Fruit fly (Drosophila melanogaster): Measurements from ENCODE around the gene Rlip.
A peak's percentile ranks its signal among the peaks of the same experiment; 100 is the strongest.

Gene Rlip

DNA sequence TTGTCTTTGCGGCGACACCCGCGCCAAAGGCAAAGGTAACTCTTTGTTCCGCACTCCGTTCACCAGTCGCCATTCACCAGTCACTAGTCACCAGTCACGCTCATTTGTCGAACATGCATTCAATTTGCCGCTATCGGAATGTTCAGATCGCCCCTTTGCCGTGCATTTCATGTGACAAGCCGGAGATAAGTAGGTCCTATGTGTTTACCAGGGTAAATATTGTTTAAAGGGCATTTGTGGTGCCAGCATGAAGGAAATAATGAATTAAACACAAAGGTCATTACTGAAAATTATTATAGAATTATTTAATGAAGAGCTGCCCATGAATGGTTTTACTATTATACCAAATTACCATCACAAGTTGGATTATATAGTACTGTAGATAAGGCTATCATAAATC lies 16.4 kb upstream of the Rlip start (continued):
- TF ChIP-seq sc (optimal IDR thresholded peaks at IDR 0.05), result no peak
- TF ChIP-seq sc (GFP tag; optimal IDR thresholded peaks at IDR 0.05), result no peak
- peak; percentile 5 for TF ChIP-seq caup (GFP tag; optimal IDR thresholded peaks at IDR 0.05; ENCODE audit: severe bottlenecking)
- TF ChIP-seq dysf (GFP tag; IDR thresholded peaks at IDR 0.05), result no peak
- no peak for TF ChIP-seq D19B (GFP tag; optimal IDR thresholded peaks at IDR 0.05)
- peak; percentile 7 for TF ChIP-seq nerfin-1 (tag; optimal IDR thresholded peaks at IDR 0.05)
- TF ChIP-seq CG31388 (GFP tag; optimal IDR thresholded peaks at IDR 0.05), result no peak
- no peak for TF ChIP-seq ranshi (GFP tag; IDR thresholded peaks at IDR 0.05)
- no peak for TF ChIP-seq crol (GFP tag; IDR thresholded peaks at IDR 0.05)
- TF ChIP-seq CG8765 (GFP tag; IDR thresholded peaks at IDR 0.05), result no peak
- no peak for TF ChIP-seq Dip2 (GFP tag; IDR thresholded peaks at IDR 0.05)
- TF ChIP-seq chinmo (GFP tag; IDR thresholded peaks at IDR 0.05; ENCODE audit: partially characterized antibody), result no peak
- TF ChIP-seq pan (optimal IDR thresholded peaks at IDR 0.05), result no peak
- TF ChIP-seq pan (GFP tag; optimal IDR thresholded peaks at IDR 0.05 in 1 of 2, IDR thresholded peaks at IDR 0.05 in 1 of 2), result peak in 1 of 2 experiments; percentile 25
- TF ChIP-seq CG4424 (GFP tag; optimal IDR thresholded peaks at IDR 0.05), result no peak
- no peak for TF ChIP-seq E2f1 (GFP tag; IDR thresholded peaks at IDR 0.05)
- TF ChIP-seq CG1792 (GFP tag; optimal IDR thresholded peaks at IDR 0.05), result no peak
- TF ChIP-seq CG9876 (GFP tag; optimal IDR thresholded peaks at IDR 0.05), result no peak
- TF ChIP-seq Atf-2 (GFP tag; optimal IDR thresholded peaks at IDR 0.05), result no peak
- TF ChIP-seq peb (GFP tag; IDR thresholded peaks at IDR 0.05), result no peak
- no peak for TF ChIP-seq Eip74EF (GFP tag; optimal IDR thresholded peaks at IDR 0.05)
- no peak for TF ChIP-seq Taf1 (GFP tag; IDR thresholded peaks at IDR 0.05)
- TF ChIP-seq dm (GFP tag; optimal IDR thresholded peaks at IDR 0.05), result no peak
- no peak for TF ChIP-seq Usf (GFP tag; optimal IDR thresholded peaks at IDR 0.05)
- TF ChIP-seq onecut (GFP tag; IDR thresholded peaks at IDR 0.05), result no peak
- TF ChIP-seq CG10366 (GFP tag; IDR thresholded peaks at IDR 0.05), result no peak
- TF ChIP-seq E2f2 (GFP tag; IDR thresholded peaks at IDR 0.05), result no peak
- no peak for TF ChIP-seq CG7987 (GFP tag; optimal IDR thresholded peaks at IDR 0.05)
- no peak for TF ChIP-seq Ada2b (GFP tag; IDR thresholded peaks at IDR 0.05)
- TF ChIP-seq CG12104 (GFP tag; optimal IDR thresholded peaks at IDR 0.05), result no peak
- TF ChIP-seq Max (GFP tag; optimal IDR thresholded peaks at IDR 0.05), result no peak
- peak; percentile 7 for TF ChIP-seq odd (GFP tag; optimal IDR thresholded peaks at IDR 0.05)
- TF ChIP-seq Neu2 (GFP tag; optimal IDR thresholded peaks at IDR 0.05; ENCODE audit: borderline replicate concordance), result no peak
- no peak for TF ChIP-seq gsb-n (tag; optimal IDR thresholded peaks at IDR 0.05)
- no peak for TF ChIP-seq az2 (GFP tag; optimal IDR thresholded peaks at IDR 0.05)
- TF ChIP-seq CG15479 (GFP tag; optimal IDR thresholded peaks at IDR 0.05), result no peak
- TF ChIP-seq scrt (GFP tag; optimal IDR thresholded peaks at IDR 0.05), result no peak
- TF ChIP-seq Jarid2 (GFP tag; optimal IDR thresholded peaks at IDR 0.05), result no peak
- TF ChIP-seq tap (tag; optimal IDR thresholded peaks at IDR 0.05), result no peak
- peak; percentile 10 for TF ChIP-seq dmrt11E (tag; optimal IDR thresholded peaks at IDR 0.05)
- no peak for TF ChIP-seq CG30020 (tag; optimal IDR thresholded peaks at IDR 0.05)
- TF ChIP-seq CG7271 (tag; optimal IDR thresholded peaks at IDR 0.05), result no peak
- no peak for TF ChIP-seq CG17361 (GFP tag; IDR thresholded peaks at IDR 0.05)
- TF ChIP-seq CG33213 (GFP tag; optimal IDR thresholded peaks at IDR 0.05), result no peak
- TF ChIP-seq CG11398 (GFP tag; optimal IDR thresholded peaks at IDR 0.05), result no peak
- TF ChIP-seq CG6854 (GFP tag; optimal IDR thresholded peaks at IDR 0.05), result no peak
- TF ChIP-seq Stat92E (GFP tag; optimal IDR thresholded peaks at IDR 0.05), result no peak
- no peak for TF ChIP-seq nmo (GFP tag; optimal IDR thresholded peaks at IDR 0.05)
- no peak for TF ChIP-seq eve (GFP tag; optimal IDR thresholded peaks at IDR 0.05)
- no peak for TF ChIP-seq pnt (GFP tag; optimal IDR thresholded peaks at IDR 0.05)
- TF ChIP-seq zen2 (GFP tag; IDR thresholded peaks at IDR 0.05; ENCODE audit: partially characterized antibody), result no peak
- TF ChIP-seq Pdp1 (GFP tag; optimal IDR thresholded peaks at IDR 0.05), result no peak
